Fruit fly (Drosophila melanogaster) whole organism, pupa: ENCODE data around the gene DCAF12.

Source experiments
- CG14655 ChIP-seq: fragments of 200-800 bp; sonication (Bioruptor generic); optimal IDR thresholded peaks from 3 replicates; lab custom pipeline; 2017; ENCODE audit warnings: mild to moderate bottlenecking, missing biosample characterization, missing genetic modification reagents, missing genetic modification characterization
- CG9948 ChIP-seq: fragments of 200-800 bp; sonication (Bioruptor generic); optimal IDR thresholded peaks from 2 replicates; lab custom pipeline; 2018; ENCODE audit warnings: missing biosample characterization, mild to moderate bottlenecking, missing genetic modification characterization, moderate library complexity

DNA sequence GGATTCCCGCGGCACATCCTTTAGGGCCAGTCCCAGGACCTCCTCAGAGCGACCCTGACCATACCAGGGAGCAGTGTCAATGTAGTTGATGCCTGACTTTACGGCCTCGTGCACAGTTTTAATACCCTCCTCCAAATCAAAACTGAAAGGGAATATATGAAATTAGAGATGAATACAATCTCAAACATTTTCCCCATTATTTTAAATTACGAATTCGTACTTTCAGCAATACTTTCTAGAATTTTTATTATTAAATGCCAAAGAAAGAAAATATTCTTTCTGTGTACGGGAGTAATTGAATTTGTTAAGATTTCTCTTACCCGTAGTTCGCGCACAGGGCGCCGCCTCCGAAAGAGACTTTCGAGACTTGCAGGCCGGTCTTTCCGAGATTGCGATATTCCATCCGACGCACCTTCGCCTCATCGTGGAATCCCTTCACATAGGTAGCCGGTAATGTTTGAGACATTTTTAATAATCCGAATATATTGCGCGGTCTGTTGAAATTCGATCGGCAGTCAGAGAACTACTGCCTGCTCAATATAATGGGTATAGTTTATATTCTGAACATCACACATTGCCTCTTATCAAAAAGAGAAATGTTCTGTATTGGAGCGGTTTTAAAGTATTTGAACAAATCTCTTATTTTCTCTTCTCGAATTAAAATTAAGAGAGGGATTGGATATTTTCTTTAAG lies 36.8 kb downstream of the DCAF12 start, which contains the start of gene CG18547:
- TF ChIP-seq CG14655 = peak; percentile 52
- TF ChIP-seq CG9948 (tag; lab: Kevin White, UChicago) = peak; percentile 51
